Worm (Caenorhabditis elegans) whole organism, L4 larva: ENCODE results near the gene ZC250.5.

ENCODE experiments used
- F44E2.7 ChIP-seq: fragments of 200-800 bp; sonication (Bioruptor generic); IDR thresholded peaks from 2 replicates; pipeline ENCODE4 v2.1.2; 2022; ENCODE audit warnings: missing genetic modification characterization, missing compliant biosample characterization
- R02D3.7 ChIP-seq: fragments of 150-350 bp; sonication (generic microtip); optimal IDR thresholded peaks from 3 replicates; lab custom pipeline; 2014; ENCODE audit warnings: missing biosample characterization, missing genetic modification characterization
- T20F7.1 ChIP-seq: fragments of 200-800 bp; sonication (Bioruptor generic); optimal IDR thresholded peaks from 2 replicates; lab custom pipeline; 2018; ENCODE audit warnings: mild to moderate bottlenecking, missing genetic modification characterization, missing compliant biosample characterization
- Y105C5A.15 ChIP-seq: fragments of 200-800 bp; sonication (Bioruptor generic); IDR thresholded peaks from 2 replicates; pipeline ENCODE4 v1.3.6; 2022; ENCODE audit warnings: missing genetic modification characterization, missing compliant biosample characterization
- Y5F2A.4 ChIP-seq: fragments of 200-800 bp; sonication (Bioruptor generic); optimal IDR thresholded peaks from 2 replicates; lab custom pipeline; 2018; ENCODE audit warnings: mild to moderate bottlenecking, missing genetic modification characterization, missing compliant biosample characterization
- ZK546.5 ChIP-seq, 2 experiments: sonication (generic microtip); optimal IDR thresholded peaks; 2 replicates each; lab custom pipeline; 2017; ENCODE audit warnings: missing biosample characterization in 2 of 2, missing genetic modification characterization in 2 of 2
- ceh-20 ChIP-seq: fragments of 200-800 bp; sonication (Bioruptor generic); IDR thresholded peaks from 2 replicates; pipeline ENCODE4 v1.3.6; 2022; ENCODE audit warnings: missing genetic modification reagents, missing genetic modification characterization, missing compliant biosample characterization
- ceh-28 ChIP-seq: fragments of 150-350 bp; optimal IDR thresholded peaks from 2 replicates; lab custom pipeline; 2014; ENCODE audit warnings: missing biosample characterization, missing genetic modification reagents, missing genetic modification characterization
- ceh-32 ChIP-seq: sonication (generic microtip); optimal IDR thresholded peaks from 2 replicates; lab custom pipeline; 2016; ENCODE audit warnings: mild to moderate bottlenecking, missing genetic modification characterization, missing compliant biosample characterization; ENCODE audit not compliant: poor library complexity
- daf-16 ChIP-seq, 3 experiments: sonication (generic microtip); optimal IDR thresholded peaks; 2 replicates each; lab custom pipeline; 2016 to 2017; ENCODE audit warnings: missing genetic modification characterization in 3 of 3, missing genetic modification reagents in 3 of 3, mild to moderate bottlenecking in 2 of 3, missing compliant biosample characterization in 2 of 3, missing biosample characterization in 1 of 3, moderate library complexity in 1 of 3
- daf-19 ChIP-seq: fragments of 200-800 bp; sonication (Bioruptor generic); conservative IDR thresholded peaks from 2 replicates; pipeline ENCODE4 v1.3.6; 2022; ENCODE audit warnings: missing genetic modification characterization, missing compliant biosample characterization
- dmd-6 ChIP-seq: fragments of 200-800 bp; sonication (Bioruptor generic); IDR thresholded peaks from 2 replicates; pipeline ENCODE4 v1.3.6; 2022; ENCODE audit warnings: missing genetic modification reagents, missing genetic modification characterization, missing compliant biosample characterization
- dmd-9 ChIP-seq: fragments of 200-800 bp; sonication (Bioruptor generic); IDR thresholded peaks from 2 replicates; pipeline ENCODE4 v1.3.6; 2022; ENCODE audit warnings: missing genetic modification reagents, missing genetic modification characterization, missing compliant biosample characterization
- dve-1 ChIP-seq: sonication (generic microtip); optimal IDR thresholded peaks from 2 replicates; lab custom pipeline; 2017; ENCODE audit warnings: antibody characterized with exemption, mild to moderate bottlenecking, missing genetic modification characterization, missing compliant biosample characterization; ENCODE audit not compliant: insufficient read depth
- egl-27 ChIP-seq: sonication (generic microtip); optimal IDR thresholded peaks from 3 replicates; lab custom pipeline; 2017; ENCODE audit warnings: missing biosample characterization, missing genetic modification reagents, missing genetic modification characterization
- egl-43 ChIP-seq: fragments of 200-800 bp; sonication (Bioruptor generic); IDR thresholded peaks from 2 replicates; pipeline ENCODE4 v1.3.6; 2022; ENCODE audit warnings: missing genetic modification reagents, missing genetic modification characterization, missing compliant biosample characterization
- fkh-10 ChIP-seq: fragments of 150-350 bp; optimal IDR thresholded peaks from 2 replicates; lab custom pipeline; 2014; ENCODE audit warnings: missing biosample characterization, missing genetic modification reagents, missing genetic modification characterization
- hif-1 ChIP-seq, 2 experiments: sonication (generic microtip); optimal IDR thresholded peaks; 2 replicates each; lab custom pipeline; 2016 to 2017; ENCODE audit warnings: missing compliant biosample characterization in 2 of 2, missing genetic modification characterization in 2 of 2, missing genetic modification reagents in 2 of 2, missing genotype in 2 of 2, mild to moderate bottlenecking in 1 of 2
- hlh-30 ChIP-seq: sonication (generic microtip); optimal IDR thresholded peaks from 2 replicates; lab custom pipeline; 2017; ENCODE audit warnings: antibody characterized with exemption, mild to moderate bottlenecking, missing genetic modification characterization, missing compliant biosample characterization; ENCODE audit not compliant: insufficient read depth
- hmg-1.1 ChIP-seq: fragments of 200-800 bp; sonication (Bioruptor generic); IDR thresholded peaks from 2 replicates; pipeline ENCODE4 v1.3.6; 2022; ENCODE audit warnings: missing genetic modification reagents, missing genetic modification characterization, missing compliant biosample characterization
- jun-1 ChIP-seq: fragments of 150-350 bp; optimal IDR thresholded peaks from 2 replicates; lab custom pipeline; 2014; ENCODE audit warnings: missing biosample characterization, missing genetic modification reagents, missing genetic modification characterization
- lin-13 ChIP-seq: fragments of 150-350 bp; optimal IDR thresholded peaks from 2 replicates; lab custom pipeline; 2014; ENCODE audit warnings: missing biosample characterization, missing genetic modification reagents, missing genetic modification characterization
- lin-39 ChIP-seq: fragments of 150-350 bp; optimal IDR thresholded peaks from 2 replicates; lab custom pipeline; 2014; ENCODE audit warnings: missing biosample characterization, missing genetic modification reagents, missing genetic modification characterization
- lir-3 ChIP-seq: sonication (generic microtip); optimal IDR thresholded peaks from 2 replicates; lab custom pipeline; 2016; ENCODE audit warnings: mild to moderate bottlenecking, missing genetic modification characterization, missing compliant biosample characterization
- mdl-1 ChIP-seq, 2 experiments: fragments of 150-350 bp in 1 of 2; sonication (generic microtip) in 1 of 2; optimal IDR thresholded peaks; 2 replicates each; lab custom pipeline; 2014 to 2017; ENCODE audit warnings: missing biosample characterization in 2 of 2, missing genetic modification characterization in 2 of 2
- mdt-29 ChIP-seq: fragments of 200-800 bp; sonication (Bioruptor generic); IDR thresholded peaks from 2 replicates; pipeline ENCODE4 v1.3.6; 2022; ENCODE audit warnings: missing genetic modification reagents, missing genetic modification characterization, missing compliant biosample characterization
- mes-2 ChIP-seq: sonication (generic microtip); optimal IDR thresholded peaks from 2 replicates; lab custom pipeline; 2016; ENCODE audit warnings: missing genotype, mild to moderate bottlenecking, missing genetic modification characterization, missing compliant biosample characterization; ENCODE audit not compliant: poor library complexity, severe bottlenecking
- mxl-3 ChIP-seq: fragments of 200-800 bp; sonication (Bioruptor generic); optimal IDR thresholded peaks from 2 replicates; lab custom pipeline; 2018; ENCODE audit warnings: mild to moderate bottlenecking, missing genetic modification characterization, missing compliant biosample characterization
- nhr-10 ChIP-seq: fragments of 150-350 bp; optimal IDR thresholded peaks from 2 replicates; lab custom pipeline; 2014; ENCODE audit warnings: missing biosample characterization, missing genetic modification characterization
- nhr-102 ChIP-seq: sonication (generic microtip); optimal IDR thresholded peaks from 2 replicates; lab custom pipeline; 2016; ENCODE audit warnings: mild to moderate bottlenecking, missing genetic modification characterization, moderate library complexity, missing compliant biosample characterization
- nhr-11 ChIP-seq: fragments of 150-350 bp; optimal IDR thresholded peaks from 2 replicates; lab custom pipeline; 2014; ENCODE audit warnings: missing biosample characterization, missing genetic modification characterization
- nhr-41 ChIP-seq: fragments of 200-800 bp; sonication (Bioruptor generic); IDR thresholded peaks from 2 replicates; pipeline ENCODE4 v1.3.6; 2022; ENCODE audit warnings: missing genetic modification reagents, missing genetic modification characterization, missing compliant biosample characterization
- nhr-77 ChIP-seq: fragments of 150-350 bp; optimal IDR thresholded peaks from 2 replicates; lab custom pipeline; 2014; ENCODE audit warnings: missing biosample characterization, missing genetic modification characterization
- pqm-1 ChIP-seq: sonication (generic microtip); optimal IDR thresholded peaks from 2 replicates; lab custom pipeline; 2017; ENCODE audit warnings: missing biosample characterization, missing genetic modification characterization
- rbr-2 ChIP-seq: sonication (generic microtip); optimal IDR thresholded peaks from 2 replicates; lab custom pipeline; 2016; ENCODE audit warnings: missing genotype, missing genetic modification characterization, missing compliant biosample characterization
- set-16 ChIP-seq: fragments of 200-800 bp; sonication (Bioruptor generic); IDR thresholded peaks from 2 replicates; pipeline ENCODE4 v1.3.6; 2022; ENCODE audit warnings: missing genetic modification reagents, missing genetic modification characterization, missing compliant biosample characterization
- spr-1 ChIP-seq: sonication (generic microtip); optimal IDR thresholded peaks from 2 replicates; lab custom pipeline; 2016; ENCODE audit warnings: mild to moderate bottlenecking, missing genetic modification characterization, missing compliant biosample characterization
- unc-130 ChIP-seq: sonication (generic microtip); optimal IDR thresholded peaks from 2 replicates; lab custom pipeline; 2016; ENCODE audit warnings: missing genetic modification reagents, missing genetic modification characterization, missing compliant biosample characterization
- unc-39 ChIP-seq: sonication (generic microtip); optimal IDR thresholded peaks from 2 replicates; lab custom pipeline; 2017; ENCODE audit warnings: missing biosample characterization, missing genetic modification characterization
- zfp-3 ChIP-seq: fragments of 200-800 bp; sonication (Bioruptor generic); conservative IDR thresholded peaks from 2 replicates; pipeline ENCODE4 v1.3.6; 2022; ENCODE audit warnings: missing genetic modification reagents, missing genetic modification characterization, missing compliant biosample characterization
- ztf-11 ChIP-seq: fragments of 150-350 bp; optimal IDR thresholded peaks from 2 replicates; lab custom pipeline; 2014; ENCODE audit warnings: missing biosample characterization, missing genetic modification characterization

ZC250.5 gene

ce11 chrV:5845669-5846189 is 40.2 kb downstream of the ZC250.5 start, which contains the start of gene F26F12.3 (continued):
- TF ChIP-seq unc-39 (tag; lab: Kevin White, UChicago) (no peak), mes-2 (tag; lab: Kevin White, UChicago) (no peak), zfp-3 (0 out of 2 replicates have a peak, but pooled peaks have one; percentile 20), rbr-2 (tag; lab: Kevin White, UChicago) (peak; percentile 16), lin-13 (GFP tag; lab: Kevin White, UChicago) (no peak), jun-1 (tag; lab: Kevin White, UChicago) (no peak), Y5F2A.4 (no peak), mdl-1 (tag; optimal IDR thresholded peaks at IDR 0.05; lab: Kevin White, UChicago) (peak in 1 of 2 experiments; percentile 80), spr-1 (tag; lab: Kevin White, UChicago) (peak; percentile 35), mdt-29 (no peak), nhr-102 (tag; lab: Kevin White, UChicago) (peak; percentile 43), set-16 (GFP tag; lab: Robert Waterston, UW) (peak; percentile 64), fkh-10 (GFP tag; lab: Kevin White, UChicago) (peak; percentile 70), pqm-1 (tag; lab: Kevin White, UChicago) (peak; percentile 59), ZK546.5 (tag; optimal IDR thresholded peaks at IDR 0.05; lab: Kevin White, UChicago) (no peak), hif-1 (tag; optimal IDR thresholded peaks at IDR 0.05; lab: Kevin White, UChicago) (peak in 1 of 2 experiments; percentile 64), F44E2.7 (GFP tag; lab: Robert Waterston, UW) (no peak), hmg-1.1 (GFP tag; lab: Robert Waterston, UW) (peak; percentile 65), unc-130 (GFP tag; lab: Kevin White, UChicago) (no peak), hlh-30 (peak; percentile 96), egl-43 (peak; percentile 69), dve-1 (tag; lab: Kevin White, UChicago) (peak; percentile 67), ceh-28 (tag; lab: Kevin White, UChicago) (no peak), lin-39 (tag; lab: Kevin White, UChicago) (no peak), nhr-41 (no peak), nhr-11 (tag; lab: Kevin White, UChicago) (peak; percentile 84), egl-27 (tag; lab: Kevin White, UChicago) (no peak), ceh-20 (GFP tag; lab: Robert Waterston, UW) (peak; percentile 8; the same call in 1 of the 2 replicates), T20F7.1 (GFP tag; lab: Kevin White, UChicago) (peak; percentile 10), dmd-9 (no peak), nhr-77 (tag; lab: Kevin White, UChicago) (peak; percentile 85), daf-16 (GFP tag; optimal IDR thresholded peaks at IDR 0.05; lab: Kevin White, UChicago) (peak in 1 of 2 experiments; percentile 14), daf-16 (tag; optimal IDR thresholded peaks at IDR 0.05; lab: Kevin White, UChicago) (peak; percentile 81), dmd-6 (GFP tag; lab: Robert Waterston, UW) (peak; percentile 88), nhr-10 (tag; lab: Kevin White, UChicago) (peak; percentile 38), Y105C5A.15 (no peak), ceh-32 (tag; lab: Kevin White, UChicago) (no peak), ztf-11 (tag; lab: Kevin White, UChicago) (no peak), mxl-3 (GFP tag; lab: Kevin White, UChicago) (peak; percentile 33), R02D3.7 (tag; lab: Kevin White, UChicago) (no peak), daf-19 (GFP tag; lab: Robert Waterston, UW) (no peak), lir-3 (no peak)
